Worm (Caenorhabditis elegans): ENCODE results near the gene irld-12.

irld-12 gene

DNA sequence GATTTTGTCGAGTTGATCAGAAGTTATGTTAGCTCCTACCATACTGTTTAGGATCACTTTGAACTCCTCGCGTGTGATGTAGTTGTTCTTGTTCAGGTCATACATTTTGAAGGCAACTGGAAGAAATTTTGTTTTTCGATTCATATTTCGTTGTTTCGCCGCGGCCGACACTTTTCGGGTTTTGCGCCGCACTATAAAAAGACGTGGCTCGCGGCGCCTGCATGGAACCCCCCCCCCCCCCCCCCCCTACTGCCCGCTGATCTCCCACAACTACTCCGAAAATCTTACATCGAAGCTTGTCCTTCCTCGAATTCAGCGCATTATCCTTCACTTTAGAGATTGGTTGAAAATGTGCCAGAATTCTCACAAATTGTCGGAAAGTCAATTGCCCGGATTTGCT lies 16.9 kb upstream of the irld-12 start:
- TF ChIP-seq egl-27 (tag; optimal IDR thresholded peaks at IDR 0.05) (no peak), pag-3 (tag; optimal IDR thresholded peaks at IDR 0.05; ENCODE audit: borderline replicate concordance, insufficient read depth) (no peak), sox-4 (tag; optimal IDR thresholded peaks at IDR 0.05) (no peak), aly-2 (tag; optimal IDR thresholded peaks at IDR 0.05) (no peak), dpl-1 (GFP tag; optimal IDR thresholded peaks at IDR 0.05) (no peak), sup-37 (GFP tag; optimal IDR thresholded peaks at IDR 0.05) (no peak), lir-3 (tag; optimal IDR thresholded peaks at IDR 0.05; ENCODE audit: poor library complexity) (no peak), tlp-1 (tag; optimal IDR thresholded peaks at IDR 0.05) (no peak), hpl-2 (GFP tag; optimal IDR thresholded peaks at IDR 0.05) (no peak), pqm-1 (tag; optimal IDR thresholded peaks at IDR 0.05) (no peak), zip-4 (GFP tag; optimal IDR thresholded peaks at IDR 0.05) (no peak), skn-1 (tag; optimal IDR thresholded peaks at IDR 0.05) (no peak), unc-130 (tag; optimal IDR thresholded peaks at IDR 0.05) (no peak), ceh-88 (GFP tag; IDR thresholded peaks at IDR 0.05) (no peak), Y116A8C.19 (tag; optimal IDR thresholded peaks at IDR 0.05; ENCODE audit: borderline replicate concordance) (no peak), unc-62 (GFP tag; optimal IDR thresholded peaks at IDR 0.05) (no peak)

DNA sequence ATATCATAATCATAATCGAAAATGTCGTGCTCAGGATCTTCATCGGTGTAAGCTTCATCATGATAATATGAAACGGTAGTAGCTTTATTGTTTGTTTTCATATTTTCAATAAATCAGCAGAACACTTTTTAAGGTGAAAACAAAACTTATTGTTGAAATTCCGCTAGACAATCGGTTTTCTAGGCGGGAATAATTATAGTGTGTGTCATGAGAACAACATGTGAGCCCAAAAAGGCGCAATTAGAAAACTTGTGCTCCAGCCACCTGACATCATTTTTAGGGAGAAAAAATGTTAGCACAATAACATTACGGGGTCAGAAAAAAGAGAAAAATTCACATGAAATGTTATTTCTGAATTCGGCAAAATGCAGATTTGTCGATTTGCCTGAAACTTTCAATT lies 13.0 kb upstream of the irld-12 start, which contains the start of gene srw-8:
srw-8 (minus strand) TSS at position 101 of the 400 bp plus-strand sequence.
- TF ChIP-seq dsc-1 (tag; optimal IDR thresholded peaks at IDR 0.05) (no peak), fos-1 (tag; optimal IDR thresholded peaks at IDR 0.05) (no peak), nhr-47 (tag; optimal IDR thresholded peaks at IDR 0.05) (no peak), unc-30 (tag; optimal IDR thresholded peaks at IDR 0.05) (no peak), zag-1 (tag; optimal IDR thresholded peaks at IDR 0.05) (no peak), irx-1 (tag; optimal IDR thresholded peaks at IDR 0.05) (no peak), lin-13 (GFP tag; optimal IDR thresholded peaks at IDR 0.05) (no peak), fkh-4 (tag; optimal IDR thresholded peaks at IDR 0.05; ENCODE audit: borderline replicate concordance) (no peak), nhr-71 (tag; optimal IDR thresholded peaks at IDR 0.05) (no peak), nhr-19 (GFP tag; conservative IDR thresholded peaks at IDR 0.05) (no peak), nhr-28 (tag; optimal IDR thresholded peaks at IDR 0.05) (no peak), zip-4 (GFP tag; optimal IDR thresholded peaks at IDR 0.05) (no peak), swsn-7 (tag; optimal IDR thresholded peaks at IDR 0.05) (no peak), unc-98 (GFP tag; IDR thresholded peaks at IDR 0.05) (no peak), C16A3.4 (tag; optimal IDR thresholded peaks at IDR 0.05) (no peak), ces-1 (GFP tag; optimal IDR thresholded peaks at IDR 0.05) (no peak), nhr-76 (tag; optimal IDR thresholded peaks at IDR 0.05) (no peak), efl-1 (optimal IDR thresholded peaks at IDR 0.05) (no peak), efl-1 (GFP tag; optimal IDR thresholded peaks at IDR 0.05 in 1 of 2) (no peak)

DNA sequence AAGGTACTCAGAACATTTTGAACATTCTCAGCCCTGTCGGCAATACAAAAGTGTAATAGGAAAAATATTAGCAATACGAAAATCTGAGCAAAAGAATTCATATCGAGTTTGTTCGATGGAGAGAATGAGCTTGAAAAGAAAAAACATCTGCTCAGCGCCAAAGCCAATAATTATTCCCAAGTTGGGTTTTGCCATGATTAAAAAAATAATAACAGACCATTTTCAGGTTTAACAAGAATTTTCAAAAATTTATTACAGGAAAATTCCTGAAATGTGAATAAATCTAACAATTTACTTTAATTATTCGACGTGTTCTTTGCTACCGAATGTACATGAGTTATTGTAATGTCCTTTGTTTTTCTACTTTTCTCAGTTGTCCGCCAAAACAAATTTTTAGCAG lies 11.1 kb upstream of the irld-12 start, which contains the start of gene irld-38:
irld-38 (minus strand) TSS at position 101 of the 400 bp plus-strand sequence.
- TF ChIP-seq lin-39 (tag; optimal IDR thresholded peaks at IDR 0.05) = no peak
- no peak for TF ChIP-seq unc-98 (GFP tag; IDR thresholded peaks at IDR 0.05)
- no peak for TF ChIP-seq nhr-237 (tag; optimal IDR thresholded peaks at IDR 0.05)
- TF ChIP-seq ama-1 (optimal IDR thresholded peaks at IDR 0.05) = no peak
- TF ChIP-seq dsc-1 (tag; optimal IDR thresholded peaks at IDR 0.05) = no peak
- no peak for TF ChIP-seq irx-1 (tag; optimal IDR thresholded peaks at IDR 0.05)
- TF ChIP-seq isw-1 (GFP tag; IDR thresholded peaks at IDR 0.05) = no peak
- TF ChIP-seq efl-1 (optimal IDR thresholded peaks at IDR 0.05) = no peak
- TF ChIP-seq efl-1 (GFP tag; optimal IDR thresholded peaks at IDR 0.05 in 1 of 2) = no peak
- TF ChIP-seq lin-35 (GFP tag; optimal IDR thresholded peaks at IDR 0.05) = no peak
- TF ChIP-seq snu-23 (GFP tag; optimal IDR thresholded peaks at IDR 0.05) = no peak
- TF ChIP-seq nhr-71 (tag; optimal IDR thresholded peaks at IDR 0.05) = no peak
- TF ChIP-seq lin-14 (GFP tag; optimal IDR thresholded peaks at IDR 0.05) = no peak
- no peak for TF ChIP-seq ceh-8 (GFP tag; optimal IDR thresholded peaks at IDR 0.05)
- TF ChIP-seq C16A3.4 (tag; optimal IDR thresholded peaks at IDR 0.05) = no peak
- TF ChIP-seq Y116A8C.19 (tag; optimal IDR thresholded peaks at IDR 0.05; ENCODE audit: borderline replicate concordance) = no peak
- no peak for TF ChIP-seq fkh-4 (tag; optimal IDR thresholded peaks at IDR 0.05; ENCODE audit: borderline replicate concordance)
- TF ChIP-seq mef-2 (tag; optimal IDR thresholded peaks at IDR 0.05) = no peak
